Worm (Caenorhabditis elegans) whole organism, midembryonic: ENCODE measurements around the gene acbp-3.

Source experiments
- T22C8.4 ChIP-seq: fragments of 200-800 bp; sonication (Bioruptor generic); IDR thresholded peaks from 2 replicates; pipeline ENCODE4 v1.3.6; 2022; ENCODE audit warnings: missing genetic modification characterization, missing compliant biosample characterization
- cog-1 ChIP-seq: sonication (generic microtip); optimal IDR thresholded peaks from 2 replicates; lab custom pipeline; 2016; ENCODE audit warnings: missing genetic modification characterization, missing compliant biosample characterization
- flt-1 ChIP-seq: fragments of 200-800 bp; sonication (Bioruptor generic); IDR thresholded peaks from 2 replicates; pipeline ENCODE4 v1.3.6; 2022; ENCODE audit warnings: missing genetic modification characterization, missing compliant biosample characterization
- klf-2 ChIP-seq: fragments of 200-800 bp; sonication (Bioruptor generic); conservative IDR thresholded peaks from 2 replicates; pipeline ENCODE4 v1.3.6; 2022; ENCODE audit warnings: missing genetic modification reagents, missing genetic modification characterization, missing compliant biosample characterization
- med-1 ChIP-seq: sonication (generic microtip); optimal IDR thresholded peaks from 2 replicates; lab custom pipeline; 2017; ENCODE audit warnings: missing genetic modification characterization, mild to moderate bottlenecking, missing compliant biosample characterization, antibody characterized with exemption, missing genetic modification reagents; ENCODE audit not compliant: insufficient read depth
- ref-1 ChIP-seq: fragments of 200-800 bp; sonication (Bioruptor generic); conservative IDR thresholded peaks from 2 replicates; pipeline ENCODE4 v1.3.6; 2022; ENCODE audit warnings: missing genetic modification reagents, missing genetic modification characterization, missing compliant biosample characterization
- tab-1 ChIP-seq: fragments of 200-800 bp; sonication (Bioruptor generic); IDR thresholded peaks from 2 replicates; pipeline ENCODE4 v1.3.6; 2022; ENCODE audit warnings: missing genetic modification characterization, missing compliant biosample characterization
- ztf-23 ChIP-seq: fragments of 200-800 bp; sonication (Bioruptor generic); IDR thresholded peaks from 2 replicates; pipeline ENCODE4 v1.3.6; 2022; ENCODE audit warnings: missing genetic modification reagents, missing genetic modification characterization, missing compliant biosample characterization
- ztf-29 ChIP-seq: fragments of 200-800 bp; sonication (Bioruptor generic); IDR thresholded peaks from 2 replicates; pipeline ENCODE4 v1.3.6; 2022; ENCODE audit warnings: missing genetic modification reagents, missing genetic modification characterization, missing compliant biosample characterization

acbp-3 gene

ce11 chrX:10953834-10954233, 50.8 kb downstream of the acbp-3 start, which contains the start of gene pbo-4:
Gene pbo-4, plus strand, starts transcription at chrX:10954134.
- TF ChIP-seq klf-2 (GFP tag; lab: Robert Waterston, UW) (no peak), cog-1 (no peak), T22C8.4 (GFP tag; lab: Robert Waterston, UW) (no peak), ztf-29 (GFP tag; lab: Robert Waterston, UW) (no peak), flt-1 (GFP tag; lab: Robert Waterston, UW) (no peak), med-1 (no peak), tab-1 (GFP tag; lab: Robert Waterston, UW) (no peak), ztf-23 (GFP tag; lab: Robert Waterston, UW) (no peak), ref-1 (no peak)
